Worm (Caenorhabditis elegans): ENCODE measurements around the gene npp-9.

npp-9 gene

DNA sequence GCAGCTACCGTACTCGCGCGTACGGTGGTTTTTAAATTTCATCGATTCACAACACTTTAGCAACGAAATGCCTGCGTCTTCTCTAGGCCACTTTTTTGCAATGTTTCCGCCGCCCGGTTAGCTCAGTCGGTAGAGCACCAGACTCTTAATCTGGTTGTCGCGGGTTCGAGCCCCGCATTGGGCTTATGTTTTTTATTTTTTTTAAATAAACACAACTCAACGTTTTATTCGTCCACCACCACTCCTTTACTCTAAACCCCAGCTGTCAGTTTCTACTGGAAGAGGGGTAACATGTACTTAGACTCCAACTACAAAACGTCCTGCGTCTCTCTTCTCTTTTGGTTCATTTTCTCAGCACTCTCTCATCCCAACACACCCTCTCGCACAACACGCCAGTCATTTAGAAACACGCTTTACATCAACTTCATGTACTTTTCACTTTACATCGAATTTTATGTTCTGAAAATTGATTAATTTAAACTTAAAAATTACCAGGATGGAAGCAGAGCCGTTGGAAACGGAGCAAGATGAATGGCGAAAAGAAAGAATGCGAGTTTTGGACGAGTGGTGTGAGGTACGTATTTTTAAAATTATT lies 14.8 kb downstream of the npp-9 start, which contains the start of the genes elmd-1 and hecw-1 (continued):
- TF ChIP-seq snpc-4 (tag; optimal IDR thresholded peaks at IDR 0.05), result no peak
- TF ChIP-seq ztf-11 (tag; optimal IDR thresholded peaks at IDR 0.05), result no peak
- no peak for TF ChIP-seq fkh-2 (tag; optimal IDR thresholded peaks at IDR 0.05)
- TF ChIP-seq pqm-1 (tag; optimal IDR thresholded peaks at IDR 0.05), result no peak
- peak; percentile 4 for TF ChIP-seq nhr-23 (tag; optimal IDR thresholded peaks at IDR 0.05)
- TF ChIP-seq nfya-1 (tag; optimal IDR thresholded peaks at IDR 0.05; ENCODE audit: insufficient read depth), result peak; percentile 71
- no peak for TF ChIP-seq skn-1 (tag; optimal IDR thresholded peaks at IDR 0.05)
- TF ChIP-seq elt-3 (tag; optimal IDR thresholded peaks at IDR 0.05), result no peak
- TF ChIP-seq pha-4 (tag; optimal IDR thresholded peaks at IDR 0.05), result no peak
- no peak for TF ChIP-seq nhr-77 (tag; optimal IDR thresholded peaks at IDR 0.05)
- TF ChIP-seq zag-1 (tag; optimal IDR thresholded peaks at IDR 0.05), result no peak
- no peak for TF ChIP-seq ceh-9 (tag; optimal IDR thresholded peaks at IDR 0.05)
- TF ChIP-seq daf-12 (tag; optimal IDR thresholded peaks at IDR 0.05), result no peak
- TF ChIP-seq nhr-43 (tag; optimal IDR thresholded peaks at IDR 0.05; ENCODE audit: poor library complexity, severe bottlenecking), result no peak

DNA sequence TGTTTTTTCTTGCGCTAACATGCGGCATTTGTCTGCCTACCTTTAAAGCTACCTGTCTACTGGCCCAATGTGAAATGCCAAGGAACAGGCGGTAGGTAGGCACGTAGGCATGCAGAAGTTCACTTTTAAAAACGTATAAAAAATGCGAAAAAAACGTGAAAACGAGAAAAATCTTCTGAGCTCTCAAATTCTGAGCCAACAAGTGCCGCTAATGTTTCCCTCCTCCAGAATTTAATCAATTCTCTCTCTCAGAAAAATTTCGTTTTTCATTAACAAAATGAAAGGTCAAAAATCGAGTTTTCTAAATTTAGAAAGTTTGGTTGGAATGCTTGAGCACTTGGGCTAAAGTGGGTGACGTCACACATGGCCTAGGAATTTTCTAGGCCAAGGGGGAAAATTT lies 21.8 kb downstream of the npp-9 start:
- TF ChIP-seq nhr-23 (tag; optimal IDR thresholded peaks at IDR 0.05), result no peak
- TF ChIP-seq nhr-76 (tag; optimal IDR thresholded peaks at IDR 0.05), result no peak
- TF ChIP-seq ceh-82 (tag; optimal IDR thresholded peaks at IDR 0.05), result no peak
- no peak for TF ChIP-seq egl-27 (tag; optimal IDR thresholded peaks at IDR 0.05)
- no peak for TF ChIP-seq ceh-16 (tag; optimal IDR thresholded peaks at IDR 0.05)
- TF ChIP-seq nhr-11 (tag; optimal IDR thresholded peaks at IDR 0.05), result no peak
- TF ChIP-seq R02D3.7 (tag; optimal IDR thresholded peaks at IDR 0.05), result no peak
- no peak for TF ChIP-seq elt-1 (tag; optimal IDR thresholded peaks at IDR 0.05)
- TF ChIP-seq unc-39 (tag; optimal IDR thresholded peaks at IDR 0.05), result no peak
- TF ChIP-seq ztf-4 (tag; optimal IDR thresholded peaks at IDR 0.05), result no peak
- TF ChIP-seq nhr-43 (tag; optimal IDR thresholded peaks at IDR 0.05; ENCODE audit: poor library complexity, severe bottlenecking), result no peak
- no peak for TF ChIP-seq nhr-25 (tag; optimal IDR thresholded peaks at IDR 0.05)
- TF ChIP-seq ztf-11 (tag; optimal IDR thresholded peaks at IDR 0.05), result no peak

ce11 chrIII:3381866-3382265 lies 22.4 kb downstream of the npp-9 start:
- TF ChIP-seq elt-1 (tag; optimal IDR thresholded peaks at IDR 0.05) (peak; percentile 9), nhr-77 (tag; optimal IDR thresholded peaks at IDR 0.05) (no peak), nhr-28 (tag; optimal IDR thresholded peaks at IDR 0.05) (no peak), pqm-1 (tag; optimal IDR thresholded peaks at IDR 0.05) (no peak), nhr-43 (tag; optimal IDR thresholded peaks at IDR 0.05; ENCODE audit: poor library complexity, severe bottlenecking) (no peak)

DNA sequence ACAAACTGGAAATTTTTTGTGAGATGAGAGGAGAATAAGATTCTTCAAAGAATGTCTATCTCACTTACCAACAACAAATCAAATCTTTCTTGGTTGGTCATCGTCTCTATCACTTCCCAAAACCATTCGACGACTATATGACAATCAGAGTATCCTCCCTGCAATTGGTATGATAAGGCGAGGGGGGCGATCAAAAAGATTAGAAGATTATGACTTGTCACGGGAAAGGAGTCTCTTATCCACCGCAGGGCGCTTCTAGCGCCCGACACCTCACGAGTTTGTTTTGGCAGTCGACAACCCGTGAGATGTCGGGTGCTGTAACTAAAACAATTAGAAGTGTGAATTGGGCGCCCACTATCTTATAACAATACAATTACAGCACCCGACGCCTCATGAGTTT lies 26.6 kb downstream of the npp-9 start:
- TF ChIP-seq nhr-25 (tag; optimal IDR thresholded peaks at IDR 0.05) (peak; percentile 0), skn-1 (tag; optimal IDR thresholded peaks at IDR 0.05) (no peak), nhr-67 (tag; optimal IDR thresholded peaks at IDR 0.05) (no peak), lin-39 (tag; optimal IDR thresholded peaks at IDR 0.05) (no peak), R02D3.7 (tag; optimal IDR thresholded peaks at IDR 0.05) (peak; percentile 7), ceh-9 (tag; optimal IDR thresholded peaks at IDR 0.05) (no peak), snpc-4 (tag; optimal IDR thresholded peaks at IDR 0.05) (peak; percentile 96), daf-12 (tag; optimal IDR thresholded peaks at IDR 0.05) (no peak), lsy-12 (tag; optimal IDR thresholded peaks at IDR 0.05) (no peak), aly-2 (tag; optimal IDR thresholded peaks at IDR 0.05) (no peak), ztf-11 (tag; optimal IDR thresholded peaks at IDR 0.05) (no peak), nhr-43 (tag; optimal IDR thresholded peaks at IDR 0.05; ENCODE audit: poor library complexity, severe bottlenecking) (peak; percentile 17), elt-3 (tag; optimal IDR thresholded peaks at IDR 0.05) (peak in 2 of 3 experiments; percentile 44 to 86), mdl-1 (tag; optimal IDR thresholded peaks at IDR 0.05) (no peak), hmg-11 (tag; optimal IDR thresholded peaks at IDR 0.05) (no peak), egl-5 (tag; optimal IDR thresholded peaks at IDR 0.05) (no peak), nhr-11 (tag; optimal IDR thresholded peaks at IDR 0.05) (no peak), unc-62 (GFP tag; optimal IDR thresholded peaks at IDR 0.05) (no peak), nhr-28 (tag; optimal IDR thresholded peaks at IDR 0.05) (no peak), elt-2 (tag; optimal IDR thresholded peaks at IDR 0.05) (no peak), elt-1 (tag; optimal IDR thresholded peaks at IDR 0.05) (no peak), unc-39 (tag; optimal IDR thresholded peaks at IDR 0.05) (no peak)
